Worm (Caenorhabditis elegans) whole organism, L4 larva: Measurements from ENCODE around the gene Y43F8C.5.
A peak's percentile ranks its signal among the peaks of the same experiment; 100 is the strongest.

ENCODE experiments used
- D1046.2 ChIP-seq: fragments of 200-800 bp; sonication (Bioruptor generic); IDR thresholded peaks from 2 replicates; pipeline ENCODE4 v1.3.6; 2022; ENCODE audit warnings: missing genetic modification characterization, missing compliant biosample characterization
- F10B5.3 ChIP-seq: sonication (generic microtip); optimal IDR thresholded peaks from 2 replicates; lab custom pipeline; 2016; ENCODE audit warnings: mild to moderate bottlenecking, missing genetic modification characterization, missing compliant biosample characterization
- F37D6.2 ChIP-seq: sonication (generic microtip); optimal IDR thresholded peaks from 2 replicates; lab custom pipeline; 2016; ENCODE audit warnings: mild to moderate bottlenecking, missing genetic modification characterization, missing compliant biosample characterization
- F44E2.7 ChIP-seq: fragments of 200-800 bp; sonication (Bioruptor generic); IDR thresholded peaks from 2 replicates; pipeline ENCODE4 v2.1.2; 2022; ENCODE audit warnings: missing genetic modification characterization, missing compliant biosample characterization
- T20F7.1 ChIP-seq: fragments of 200-800 bp; sonication (Bioruptor generic); optimal IDR thresholded peaks from 2 replicates; lab custom pipeline; 2018; ENCODE audit warnings: mild to moderate bottlenecking, missing genetic modification characterization, missing compliant biosample characterization
- T26A8.4 ChIP-seq: fragments of 200-800 bp; sonication (Bioruptor generic); IDR thresholded peaks from 2 replicates; pipeline ENCODE4 v1.3.6; 2022; ENCODE audit warnings: missing genetic modification characterization, missing compliant biosample characterization
- Y105C5A.15 ChIP-seq: fragments of 200-800 bp; sonication (Bioruptor generic); IDR thresholded peaks from 2 replicates; pipeline ENCODE4 v1.3.6; 2022; ENCODE audit warnings: missing genetic modification characterization, missing compliant biosample characterization
- ZK337.2 ChIP-seq: fragments of 200-800 bp; sonication (Bioruptor generic); IDR thresholded peaks from 2 replicates; pipeline ENCODE4 v1.3.6; 2022; ENCODE audit warnings: missing genetic modification reagents, missing genetic modification characterization, missing compliant biosample characterization
- aha-1 ChIP-seq: fragments of 150-350 bp; peaks from one replicate; lab custom pipeline; 2014; ENCODE audit warnings: missing biosample characterization, missing genetic modification characterization
- aly-2 ChIP-seq: sonication (generic microtip); optimal IDR thresholded peaks from 2 replicates; lab custom pipeline; 2018; ENCODE audit warnings: missing biosample characterization, missing genetic modification characterization
- arid-1 ChIP-seq: fragments of 200-800 bp; sonication (Bioruptor generic); conservative IDR thresholded peaks from 2 replicates; pipeline ENCODE4 v1.3.6; 2022; ENCODE audit warnings: missing genetic modification reagents, missing genetic modification characterization, missing compliant biosample characterization
- ceh-20 ChIP-seq: fragments of 200-800 bp; sonication (Bioruptor generic); IDR thresholded peaks from 2 replicates; pipeline ENCODE4 v1.3.6; 2022; ENCODE audit warnings: missing genetic modification reagents, missing genetic modification characterization, missing compliant biosample characterization
- ceh-62 ChIP-seq: sonication (generic microtip); optimal IDR thresholded peaks from 2 replicates; lab custom pipeline; 2017; ENCODE audit warnings: missing biosample characterization, missing genetic modification characterization
- dmd-8 ChIP-seq: fragments of 200-800 bp; sonication (Bioruptor generic); IDR thresholded peaks from 2 replicates; pipeline ENCODE4 v1.3.6; 2022; ENCODE audit warnings: missing genetic modification characterization, missing compliant biosample characterization
- dmd-9 ChIP-seq: fragments of 200-800 bp; sonication (Bioruptor generic); IDR thresholded peaks from 2 replicates; pipeline ENCODE4 v1.3.6; 2022; ENCODE audit warnings: missing genetic modification reagents, missing genetic modification characterization, missing compliant biosample characterization
- egl-27 ChIP-seq: sonication (generic microtip); optimal IDR thresholded peaks from 3 replicates; lab custom pipeline; 2017; ENCODE audit warnings: missing biosample characterization, missing genetic modification reagents, missing genetic modification characterization
- fkh-10 ChIP-seq: fragments of 150-350 bp; optimal IDR thresholded peaks from 2 replicates; lab custom pipeline; 2014; ENCODE audit warnings: missing biosample characterization, missing genetic modification reagents, missing genetic modification characterization
- hif-1 ChIP-seq, 2 experiments: sonication (generic microtip); optimal IDR thresholded peaks; 2 replicates each; lab custom pipeline; 2016 to 2017; ENCODE audit warnings: missing compliant biosample characterization in 2 of 2, missing genetic modification characterization in 2 of 2, missing genetic modification reagents in 2 of 2, missing genotype in 2 of 2, mild to moderate bottlenecking in 1 of 2
- hmg-1.1 ChIP-seq: fragments of 200-800 bp; sonication (Bioruptor generic); IDR thresholded peaks from 2 replicates; pipeline ENCODE4 v1.3.6; 2022; ENCODE audit warnings: missing genetic modification reagents, missing genetic modification characterization, missing compliant biosample characterization
- lin-38 ChIP-seq: fragments of 200-800 bp; sonication (Bioruptor generic); IDR thresholded peaks from 2 replicates; pipeline ENCODE4 v1.3.6; 2022; ENCODE audit warnings: missing genetic modification reagents, missing genetic modification characterization, missing compliant biosample characterization
- madf-5 ChIP-seq, 2 experiments: fragments of 200-800 bp; sonication (Bioruptor generic); IDR thresholded peaks; 2 replicates each; pipeline ENCODE4 v1.3.6; 2022; ENCODE audit warnings: missing compliant biosample characterization in 2 of 2, missing genetic modification characterization in 2 of 2
- nhr-6 ChIP-seq: fragments of 150-350 bp; optimal IDR thresholded peaks from 2 replicates; lab custom pipeline; 2014; ENCODE audit warnings: missing biosample characterization, missing genetic modification characterization
- nhr-76 ChIP-seq: fragments of 150-350 bp; optimal IDR thresholded peaks from 2 replicates; lab custom pipeline; 2014; ENCODE audit warnings: missing biosample characterization, missing genetic modification characterization
- nhr-77 ChIP-seq: fragments of 150-350 bp; optimal IDR thresholded peaks from 2 replicates; lab custom pipeline; 2014; ENCODE audit warnings: missing biosample characterization, missing genetic modification characterization
- set-16 ChIP-seq: fragments of 200-800 bp; sonication (Bioruptor generic); IDR thresholded peaks from 2 replicates; pipeline ENCODE4 v1.3.6; 2022; ENCODE audit warnings: missing genetic modification reagents, missing genetic modification characterization, missing compliant biosample characterization
- skn-1 ChIP-seq: fragments of 150-350 bp; optimal IDR thresholded peaks from 2 replicates; lab custom pipeline; 2014; ENCODE audit warnings: missing biosample characterization, missing genetic modification characterization
- snpc-1.2 ChIP-seq: fragments of 200-800 bp; sonication (Bioruptor generic); IDR thresholded peaks from 2 replicates; pipeline ENCODE4 v1.3.6; 2022; ENCODE audit warnings: missing genetic modification reagents, missing genetic modification characterization, missing compliant biosample characterization
- spr-3 ChIP-seq: fragments of 200-800 bp; sonication (Bioruptor generic); optimal IDR thresholded peaks from 2 replicates; lab custom pipeline; 2018; ENCODE audit warnings: mild to moderate bottlenecking, missing genetic modification characterization, missing compliant biosample characterization
- unc-62 ChIP-seq, 3 experiments: fragments of 150-350 bp in 1 of 3; sonication (generic microtip); optimal IDR thresholded peaks in 2 of 3; peaks in 1 of 3; 1 replicate in 1 of 3; 2 replicates in 2 of 3; lab custom pipeline; 2014 to 2017; ENCODE audit warnings: missing biosample characterization in 3 of 3, missing genetic modification characterization in 3 of 3, missing genetic modification reagents in 3 of 3, missing genotype in 1 of 3
- vab-7 ChIP-seq: fragments of 200-800 bp; sonication (Bioruptor generic); IDR thresholded peaks from 2 replicates; pipeline ENCODE4 v1.3.6; 2022; ENCODE audit warnings: missing genetic modification reagents, missing genetic modification characterization, missing compliant biosample characterization
- zag-1 ChIP-seq: fragments of 150-350 bp; optimal IDR thresholded peaks from 2 replicates; lab custom pipeline; 2014; ENCODE audit warnings: missing biosample characterization, missing genetic modification characterization
- zfp-2 ChIP-seq: sonication (generic microtip); optimal IDR thresholded peaks from 2 replicates; lab custom pipeline; 2016; ENCODE audit warnings: mild to moderate bottlenecking, missing genetic modification characterization, missing compliant biosample characterization
- zip-2 ChIP-seq: fragments of 150-350 bp; optimal IDR thresholded peaks from 2 replicates; lab custom pipeline; 2014; ENCODE audit warnings: missing biosample characterization, missing genetic modification characterization
- ztf-11 ChIP-seq: fragments of 150-350 bp; optimal IDR thresholded peaks from 2 replicates; lab custom pipeline; 2014; ENCODE audit warnings: missing biosample characterization, missing genetic modification characterization

The Y43F8C.5 gene

DNA sequence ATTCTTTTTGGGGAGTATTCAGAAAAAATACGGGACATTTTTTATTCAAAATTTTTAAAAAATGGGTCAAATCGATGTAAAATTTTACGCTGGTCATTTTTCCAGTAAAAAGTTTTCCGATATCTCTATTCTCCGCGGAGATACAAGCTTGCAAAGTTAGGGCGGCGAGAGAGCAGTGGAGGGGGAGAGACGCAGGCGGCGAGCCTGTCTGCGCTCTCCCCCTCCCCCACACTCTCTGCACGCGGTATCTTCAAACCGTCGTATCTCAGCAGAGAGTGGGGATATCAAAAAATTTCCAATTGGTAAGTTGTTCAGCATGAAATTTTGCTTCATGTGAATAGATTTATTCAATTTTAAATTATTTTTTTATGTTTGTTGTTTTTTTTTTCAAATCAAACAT is 39.4 kb upstream of the Y43F8C.5 start:
- TF ChIP-seq snpc-1.2: no peak
- TF ChIP-seq aha-1 (tag; lab: Kevin White, UChicago): peak; percentile 83
- TF ChIP-seq set-16 (GFP tag; lab: Robert Waterston, UW): peak; percentile 60

ce11 chrV:19670866-19671265 is 38.4 kb upstream of the Y43F8C.5 start:
- TF ChIP-seq F44E2.7 (no peak), T20F7.1 (GFP tag; lab: Kevin White, UChicago) (no peak), dmd-9 (GFP tag; lab: Robert Waterston, UW) (no peak), zip-2 (tag; lab: Kevin White, UChicago) (no peak), hif-1 (tag; optimal IDR thresholded peaks at IDR 0.05; lab: Kevin White, UChicago) (no peak)
- TF ChIP-seq, all 104 proteins: peak for 0

- TF ChIP-seq arid-1 (no peak), nhr-77 (no peak), set-16 (GFP tag; lab: Robert Waterston, UW) (no peak), zag-1 (tag; lab: Kevin White, UChicago) (no peak), egl-27 (tag; lab: Kevin White, UChicago) (no peak), ceh-20 (no peak), ZK337.2 (no peak), spr-3 (GFP tag; lab: Kevin White, UChicago) (no peak), F37D6.2 (tag; lab: Kevin White, UChicago) (no peak), aly-2 (no peak), lin-38 (GFP tag; lab: Robert Waterston, UW) (no peak), T26A8.4 (no peak), dmd-8 (GFP tag; lab: Robert Waterston, UW) (no peak), hmg-1.1 (GFP tag; lab: Robert Waterston, UW) (no peak), D1046.2 (GFP tag; lab: Robert Waterston, UW) (no peak), nhr-6 (tag; lab: Kevin White, UChicago) (no peak), skn-1 (tag; lab: Kevin White, UChicago) (no peak), nhr-76 (tag; lab: Kevin White, UChicago) (no peak), zfp-2 (tag; lab: Kevin White, UChicago) (no peak), dmd-9 (GFP tag; lab: Robert Waterston, UW) (no peak)
These were observed 37.5 kb upstream of the Y43F8C.5 start, which contains the start of gene Y43F8C.11 for ce11 chrV:19669959-19670358. TSS of gene Y43F8C.11 (plus strand) at chrV:19670259.

- no peak for TF ChIP-seq unc-62 (GFP tag; optimal IDR thresholded peaks at IDR 0.05 in 1 of 2; lab: Kevin White, UChicago)
- no peak for TF ChIP-seq unc-62 (tag; optimal IDR thresholded peaks at IDR 0.05; lab: Kevin White, UChicago)
- no peak for TF ChIP-seq ztf-11 (tag; lab: Kevin White, UChicago)
- TF ChIP-seq madf-5 (GFP tag; IDR thresholded peaks at IDR 0.05; lab: Robert Waterston, UW): no peak
- TF ChIP-seq fkh-10 (GFP tag; lab: Kevin White, UChicago): no peak
- TF ChIP-seq F10B5.3 (tag; lab: Kevin White, UChicago): no peak
These were observed 35.8 kb upstream of the Y43F8C.5 start for ce11 chrV:19668213-19668612.

DNA sequence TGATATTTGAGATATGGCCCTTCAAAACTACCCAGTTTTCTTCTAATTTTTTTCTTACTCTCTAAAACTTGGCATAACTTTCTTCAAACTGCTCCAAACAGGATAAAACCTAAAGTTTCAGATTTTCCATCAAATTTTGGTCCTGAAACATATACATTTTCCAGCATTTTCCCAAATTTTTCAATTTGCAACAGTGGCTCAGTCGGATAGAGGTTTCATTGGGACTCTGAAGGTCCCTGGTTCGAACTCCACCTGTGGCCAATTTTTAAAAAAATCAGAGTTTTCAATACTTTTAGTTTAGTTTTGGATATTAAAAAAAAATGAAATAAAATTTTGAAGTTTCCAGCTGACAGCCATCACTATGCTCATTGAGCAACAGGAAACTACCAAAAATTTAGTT is 35.3 kb upstream of the Y43F8C.5 start:
- TF ChIP-seq vab-7 (GFP tag; lab: Robert Waterston, UW) (no peak), Y105C5A.15 (GFP tag; lab: Robert Waterston, UW) (no peak), ceh-62 (tag; lab: Kevin White, UChicago) (no peak)
